Worm (Caenorhabditis elegans) whole organism, midembryonic: ENCODE results near the gene col-68.

Experiments
- cog-1 ChIP-seq: sonication (generic microtip); optimal IDR thresholded peaks from 2 replicates; lab custom pipeline; 2016; ENCODE audit warnings: missing genetic modification characterization, missing compliant biosample characterization
- flt-1 ChIP-seq: fragments of 200-800 bp; sonication (Bioruptor generic); IDR thresholded peaks from 2 replicates; pipeline ENCODE4 v1.3.6; 2022; ENCODE audit warnings: missing genetic modification characterization, missing compliant biosample characterization
- klf-2 ChIP-seq: fragments of 200-800 bp; sonication (Bioruptor generic); conservative IDR thresholded peaks from 2 replicates; pipeline ENCODE4 v1.3.6; 2022; ENCODE audit warnings: missing genetic modification reagents, missing genetic modification characterization, missing compliant biosample characterization
- med-1 ChIP-seq: sonication (generic microtip); optimal IDR thresholded peaks from 2 replicates; lab custom pipeline; 2017; ENCODE audit warnings: missing genetic modification characterization, mild to moderate bottlenecking, missing compliant biosample characterization, antibody characterized with exemption, missing genetic modification reagents; ENCODE audit not compliant: insufficient read depth
- ref-1 ChIP-seq: fragments of 200-800 bp; sonication (Bioruptor generic); conservative IDR thresholded peaks from 2 replicates; pipeline ENCODE4 v1.3.6; 2022; ENCODE audit warnings: missing genetic modification reagents, missing genetic modification characterization, missing compliant biosample characterization
- tab-1 ChIP-seq: fragments of 200-800 bp; sonication (Bioruptor generic); IDR thresholded peaks from 2 replicates; pipeline ENCODE4 v1.3.6; 2022; ENCODE audit warnings: missing genetic modification characterization, missing compliant biosample characterization
- ztf-23 ChIP-seq: fragments of 200-800 bp; sonication (Bioruptor generic); IDR thresholded peaks from 2 replicates; pipeline ENCODE4 v1.3.6; 2022; ENCODE audit warnings: missing genetic modification reagents, missing genetic modification characterization, missing compliant biosample characterization
- ztf-29 ChIP-seq: fragments of 200-800 bp; sonication (Bioruptor generic); IDR thresholded peaks from 2 replicates; pipeline ENCODE4 v1.3.6; 2022; ENCODE audit warnings: missing genetic modification reagents, missing genetic modification characterization, missing compliant biosample characterization

ce11 chrII:61013-61412 is 43.3 kb upstream of the col-68 start, which contains the start of gene C23H3.2:
- TF ChIP-seq tab-1 (GFP tag; lab: Robert Waterston, UW) (no peak), med-1 (GFP tag; lab: Kevin White, UChicago) (no peak), ztf-23 (GFP tag; lab: Robert Waterston, UW) (no peak), flt-1 (no peak), cog-1 (no peak), ref-1 (no peak), klf-2 (GFP tag; lab: Robert Waterston, UW) (no peak), ztf-29 (GFP tag; lab: Robert Waterston, UW) (no peak)
